Worm (Caenorhabditis elegans): ENCODE data around the gene uso-1.

Gene uso-1

DNA sequence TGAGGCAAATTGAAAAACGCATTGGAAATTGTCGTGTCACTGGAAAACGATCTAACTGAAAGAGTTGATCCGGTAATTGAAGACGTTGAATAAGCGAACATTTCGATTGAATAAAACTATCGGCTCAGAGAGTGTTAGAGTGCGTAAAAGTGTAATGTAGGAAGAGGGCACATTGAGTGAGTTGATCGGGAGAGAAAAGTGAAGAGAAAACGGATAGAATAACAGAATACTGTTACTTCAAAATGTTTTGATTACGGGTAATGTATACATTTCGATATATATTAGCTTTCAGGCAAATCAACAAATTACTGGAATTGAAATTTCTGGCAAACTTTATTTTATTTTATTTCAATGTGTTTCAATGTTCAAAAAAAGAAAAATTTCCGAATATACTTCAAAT lies at the start of gene uso-1:
Gene uso-1 (minus strand): TSS at position 101 of the 400 bp plus-strand sequence.
- TF ChIP-seq efl-1 (optimal IDR thresholded peaks at IDR 0.05) (no peak), efl-1 (GFP tag; optimal IDR thresholded peaks at IDR 0.05 in 1 of 2) (peak in 1 of 2 experiments; percentile 33), fkh-10 (GFP tag; optimal IDR thresholded peaks at IDR 0.05) (no peak)

ce11 chrIV:13503365-13504015 lies 48.9 kb upstream of the uso-1 start:
- peak in 1 of 2 experiments; percentile 13 for TF ChIP-seq lsy-2 (tag; optimal IDR thresholded peaks at IDR 0.05)

ce11 chrIV:13502806-13503363 lies 48.3 kb upstream of the uso-1 start, which contains the start of gene tbc-9:
Gene tbc-9, minus strand, starts transcription at chrIV:13502856.
- TF ChIP-seq dpl-1 (GFP tag; optimal IDR thresholded peaks at IDR 0.05), result peak in 1 of 3 experiments; percentile 5
- no peak for TF ChIP-seq ztf-11 (tag; optimal IDR thresholded peaks at IDR 0.05)

- no peak for TF ChIP-seq xbp-1 (tag; optimal IDR thresholded peaks at IDR 0.05)
- TF ChIP-seq efl-1 (optimal IDR thresholded peaks at IDR 0.05), result no peak
- peak in 1 of 2 experiments; percentile 90 for TF ChIP-seq efl-1 (GFP tag; optimal IDR thresholded peaks at IDR 0.05 in 1 of 2)
- TF ChIP-seq ceh-88 (GFP tag; IDR thresholded peaks at IDR 0.05), result no peak
Observed at ce11 chrIV:13493719-13494118, 39.1 kb upstream of the uso-1 start.

- TF ChIP-seq swsn-7 (tag; optimal IDR thresholded peaks at IDR 0.05) (no peak), unc-98 (GFP tag; IDR thresholded peaks at IDR 0.05) (no peak), unc-62 (GFP tag; optimal IDR thresholded peaks at IDR 0.05) (no peak), jun-1 (tag; optimal IDR thresholded peaks at IDR 0.05) (no peak), egl-27 (tag; optimal IDR thresholded peaks at IDR 0.05) (no peak), unc-86 (tag; optimal IDR thresholded peaks at IDR 0.05) (no peak), ztf-11 (tag; optimal IDR thresholded peaks at IDR 0.05) (no peak), alr-1 (tag; optimal IDR thresholded peaks at IDR 0.05; ENCODE audit: borderline replicate concordance) (no peak), C04F5.9 (tag; optimal IDR thresholded peaks at IDR 0.05) (no peak), sptf-1 (tag; optimal IDR thresholded peaks at IDR 0.05) (no peak), sox-4 (tag; optimal IDR thresholded peaks at IDR 0.05) (no peak), nhr-85 (tag) (no peak), zag-1 (tag; optimal IDR thresholded peaks at IDR 0.05) (no peak)
Observed at ce11 chrIV:13492271-13492670, 37.7 kb upstream of the uso-1 start, which contains the start of gene Y45F10A.7. Gene Y45F10A.7, plus strand, starts transcription at chrIV:13492571.

- TF ChIP-seq fkh-10 (GFP tag; optimal IDR thresholded peaks at IDR 0.05) (no peak), nhr-85 (tag) (peak; percentile 1)
Observed at ce11 chrIV:13487596-13487995, 33.0 kb upstream of the uso-1 start.

DNA sequence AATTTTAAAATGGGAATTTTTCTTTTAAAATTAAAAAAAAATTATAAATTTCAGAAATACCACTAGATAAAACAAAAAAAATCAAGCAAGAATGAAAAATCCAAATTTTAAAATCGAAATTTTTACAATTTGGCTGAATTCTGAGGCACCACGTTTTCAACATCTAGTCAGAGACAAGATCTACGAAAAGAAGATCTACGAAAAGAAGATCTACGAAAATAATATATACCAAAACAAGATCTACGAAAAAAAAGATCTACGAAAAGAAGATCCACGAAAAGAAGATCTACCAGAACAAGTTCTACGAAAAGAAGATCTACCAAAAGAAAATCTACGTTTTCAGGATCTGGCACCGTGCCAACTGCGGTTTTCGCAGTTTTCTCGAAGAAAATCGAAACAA lies 32.4 kb upstream of the uso-1 start:
- TF ChIP-seq nhr-71 (tag; optimal IDR thresholded peaks at IDR 0.05) (peak; percentile 48), xbp-1 (tag; optimal IDR thresholded peaks at IDR 0.05) (peak; percentile 5), ztf-11 (tag; optimal IDR thresholded peaks at IDR 0.05) (peak in 1 of 2 experiments; percentile 56), tbx-2 (tag; optimal IDR thresholded peaks at IDR 0.05) (peak; percentile 10), ets-5 (GFP tag; IDR thresholded peaks at IDR 0.05) (no peak), dsc-1 (tag; optimal IDR thresholded peaks at IDR 0.05) (peak; percentile 3), lin-39 (tag; optimal IDR thresholded peaks at IDR 0.05) (no peak), pax-3 (tag; optimal IDR thresholded peaks at IDR 0.05) (peak; percentile 15), nhr-90 (tag; optimal IDR thresholded peaks at IDR 0.05; ENCODE audit: poor library complexity) (peak; percentile 30), efl-1 (optimal IDR thresholded peaks at IDR 0.05) (peak; percentile 15 to 37), efl-1 (GFP tag; optimal IDR thresholded peaks at IDR 0.05 in 1 of 2) (peak in 1 of 2 experiments; percentile 24), nhr-47 (tag; optimal IDR thresholded peaks at IDR 0.05) (peak; percentile 55), alr-1 (tag; optimal IDR thresholded peaks at IDR 0.05; ENCODE audit: borderline replicate concordance) (no peak), isw-1 (GFP tag; IDR thresholded peaks at IDR 0.05) (no peak), lir-3 (tag; optimal IDR thresholded peaks at IDR 0.05; ENCODE audit: poor library complexity) (peak; percentile 74), nhr-20 (tag; optimal IDR thresholded peaks at IDR 0.05) (peak; percentile 8), unc-98 (GFP tag; IDR thresholded peaks at IDR 0.05) (peak; percentile 26; the same call in 1 of the 2 replicates), nhr-19 (GFP tag; conservative IDR thresholded peaks at IDR 0.05) (peak; percentile 13; the same call in 1 of the 2 replicates), ceh-88 (GFP tag; IDR thresholded peaks at IDR 0.05) (0 out of 2 replicates have a peak, but pooled peaks have one; percentile 16)

All from whole organism, L1 larva.